Fruit fly (Drosophila melanogaster): ENCODE results near the gene Ggt-1.

DNA sequence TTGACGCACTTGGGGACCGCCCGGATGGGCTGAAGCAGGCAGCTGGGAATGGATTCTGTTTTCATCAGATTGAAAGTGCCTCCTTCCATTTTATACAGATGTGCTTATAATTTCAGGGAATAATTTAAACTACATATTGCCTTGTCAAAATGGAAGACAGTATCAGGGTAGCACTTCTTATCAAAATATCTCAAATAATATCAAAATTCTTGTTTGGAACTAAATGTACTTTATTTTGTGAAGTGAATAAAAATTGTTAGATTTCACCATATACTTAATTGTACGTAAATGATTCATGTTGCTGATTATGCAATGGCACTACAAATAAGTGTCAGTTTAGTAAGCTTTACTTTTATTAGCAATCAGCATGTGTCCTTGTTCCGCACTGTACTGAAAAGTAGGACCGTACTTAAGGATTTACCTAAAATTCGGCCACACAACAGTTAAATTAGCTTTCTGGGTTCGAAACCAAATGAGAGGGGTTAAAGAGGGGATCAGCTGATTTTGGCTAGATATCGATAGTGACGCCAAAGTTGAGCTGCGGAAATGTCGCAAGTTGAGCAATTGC, 15.9 kb upstream of the Ggt-1 start, which contains the start of the genes CG15042 and CG15047:
- TF ChIP-seq fd96Ca (GFP tag; IDR thresholded peaks at IDR 0.05) (no peak), CG14655 (GFP tag; optimal IDR thresholded peaks at IDR 0.05) (no peak)

Measured in whole organism, pupa.